Fruit fly (Drosophila melanogaster): ENCODE results near the gene mEFG1.

Gene mEFG1

dm6 chr2L:7189674-7190073 is 33.2 kb downstream of the mEFG1 start, which contains the start of gene CG4496:
Gene CG4496, minus strand, starts transcription at chr2L:7190010.
- TF ChIP-seq Hr83 (GFP tag; optimal IDR thresholded peaks at IDR 0.05; ENCODE audit: poor library complexity, severe bottlenecking) (no peak), h (GFP tag; optimal IDR thresholded peaks at IDR 0.05) (peak; percentile 29), br (GFP tag; optimal IDR thresholded peaks at IDR 0.05) (peak; percentile 6), OdsH (GFP tag; optimal IDR thresholded peaks at IDR 0.05) (no peak), psq (GFP tag; optimal IDR thresholded peaks at IDR 0.05) (peak; percentile 0), Sp1 (GFP tag; optimal IDR thresholded peaks at IDR 0.05) (peak; percentile 4), Hr78 (GFP tag; optimal IDR thresholded peaks at IDR 0.05) (no peak), usp (GFP tag; optimal IDR thresholded peaks at IDR 0.05) (no peak), brk (GFP tag; optimal IDR thresholded peaks at IDR 0.05) (no peak), rgr (GFP tag; optimal IDR thresholded peaks at IDR 0.05) (peak; percentile 17)

dm6 chr2L:7188530-7188996 is 34.3 kb downstream of the mEFG1 start:
- TF ChIP-seq sage (GFP tag; optimal IDR thresholded peaks at IDR 0.05) = peak; percentile 97
- peak; percentile 98 for TF ChIP-seq Hnf4 (GFP tag; optimal IDR thresholded peaks at IDR 0.05)
- peak; percentile 85 for TF ChIP-seq CrebA (GFP tag; optimal IDR thresholded peaks at IDR 0.05; ENCODE audit: borderline replicate concordance)
- peak; percentile 100 for TF ChIP-seq HLH106 (tag; optimal IDR thresholded peaks at IDR 0.05)
- TF ChIP-seq woc (GFP tag; optimal IDR thresholded peaks at IDR 0.05) = peak; percentile 97
- TF ChIP-seq tai (GFP tag; optimal IDR thresholded peaks at IDR 0.05) = peak; percentile 97
- no peak for TF ChIP-seq pan (optimal IDR thresholded peaks at IDR 0.05)
- TF ChIP-seq psq (GFP tag; optimal IDR thresholded peaks at IDR 0.05) = peak; percentile 98
- peak; percentile 95 for TF ChIP-seq dsf (GFP tag; optimal IDR thresholded peaks at IDR 0.05; ENCODE audit: borderline replicate concordance)
- no peak for TF ChIP-seq lola (GFP tag; optimal IDR thresholded peaks at IDR 0.05)
- peak; percentile 96 for TF ChIP-seq GATAd (GFP tag; optimal IDR thresholded peaks at IDR 0.05)
- TF ChIP-seq h (GFP tag; optimal IDR thresholded peaks at IDR 0.05) = peak; percentile 99
- peak; percentile 90 for TF ChIP-seq Mio (GFP tag; optimal IDR thresholded peaks at IDR 0.05)
- peak; percentile 100 for TF ChIP-seq Sp1 (GFP tag; optimal IDR thresholded peaks at IDR 0.05)
- TF ChIP-seq fru (GFP tag; optimal IDR thresholded peaks at IDR 0.05) = peak; percentile 98
- peak; percentile 98 for TF ChIP-seq CG32264 (GFP tag; optimal IDR thresholded peaks at IDR 0.05)
- TF ChIP-seq br (GFP tag; optimal IDR thresholded peaks at IDR 0.05) = peak; percentile 99
- TF ChIP-seq brk (GFP tag; optimal IDR thresholded peaks at IDR 0.05) = peak; percentile 95
- TF ChIP-seq ey (GFP tag; optimal IDR thresholded peaks at IDR 0.05) = peak; percentile 99
- TF ChIP-seq jim (GFP tag; optimal IDR thresholded peaks at IDR 0.05) = peak; percentile 85
- TF ChIP-seq sv (GFP tag; optimal IDR thresholded peaks at IDR 0.05) = peak; percentile 96
- TF ChIP-seq Dfd (GFP tag; optimal IDR thresholded peaks at IDR 0.05) = peak; percentile 97
- TF ChIP-seq dl (GFP tag; optimal IDR thresholded peaks at IDR 0.05; ENCODE audit: insufficient read depth in 1 of 2, partially characterized antibody in 2 of 2) = peak in 1 of 2 experiments; percentile 69
- TF ChIP-seq Dif (GFP tag; optimal IDR thresholded peaks at IDR 0.05; ENCODE audit: partially characterized antibody) = peak; percentile 70
- no peak for TF ChIP-seq Abd-B (GFP tag; optimal IDR thresholded peaks at IDR 0.05)
- peak; percentile 88 to 98 for TF ChIP-seq foxo (GFP tag; optimal IDR thresholded peaks at IDR 0.05)
- TF ChIP-seq usp (GFP tag; optimal IDR thresholded peaks at IDR 0.05) = no peak
- no peak for TF ChIP-seq Hr78 (GFP tag; optimal IDR thresholded peaks at IDR 0.05)
- peak; percentile 74 for TF ChIP-seq Rel (GFP tag; optimal IDR thresholded peaks at IDR 0.05)
- TF ChIP-seq Rel (tag; optimal IDR thresholded peaks at IDR 0.05) = peak; percentile 90
- TF ChIP-seq Jra (GFP tag; optimal IDR thresholded peaks at IDR 0.05) = peak; percentile 98
- peak; percentile 46 for TF ChIP-seq Hr83 (GFP tag; optimal IDR thresholded peaks at IDR 0.05; ENCODE audit: poor library complexity, severe bottlenecking)
- no peak for TF ChIP-seq Vsx2 (GFP tag; optimal IDR thresholded peaks at IDR 0.05; ENCODE audit: partially characterized antibody)
- TF ChIP-seq Myc (optimal IDR thresholded peaks at IDR 0.05) = no peak
- no peak for TF ChIP-seq N (GFP tag; optimal IDR thresholded peaks at IDR 0.05)
- peak; percentile 99 for TF ChIP-seq rgr (GFP tag; optimal IDR thresholded peaks at IDR 0.05)
- TF ChIP-seq OdsH (GFP tag; optimal IDR thresholded peaks at IDR 0.05) = peak; percentile 99
- peak; percentile 100 for TF ChIP-seq dmrt93B (GFP tag; optimal IDR thresholded peaks at IDR 0.05)
- TF ChIP-seq CG9705 (GFP tag; optimal IDR thresholded peaks at IDR 0.05) = peak; percentile 99

Data from whole organism, wandering third instar larva.